Worm (Caenorhabditis elegans) whole organism, late embryonic: ENCODE measurements around the gene C16D9.5.

Source experiments
- K09A11.1 ChIP-seq: sonication (generic microtip); optimal IDR thresholded peaks from 2 replicates; lab custom pipeline; 2017; ENCODE audit warnings: antibody characterized with exemption, mild to moderate bottlenecking, missing genetic modification characterization, missing compliant biosample characterization; ENCODE audit not compliant: insufficient read depth
- ceh-18 ChIP-seq: sonication (generic microtip); optimal IDR thresholded peaks from 2 replicates; lab custom pipeline; 2016; ENCODE audit warnings: missing genetic modification characterization, missing compliant biosample characterization
- ceh-22 ChIP-seq: sonication (generic microtip); optimal IDR thresholded peaks from 2 replicates; lab custom pipeline; 2017; ENCODE audit warnings: missing biosample characterization, missing genetic modification characterization
- ceh-34 ChIP-seq: sonication (generic microtip); optimal IDR thresholded peaks from 2 replicates; lab custom pipeline; 2016; ENCODE audit warnings: mild to moderate bottlenecking, missing genetic modification characterization, missing compliant biosample characterization
- ceh-48 ChIP-seq: sonication (generic microtip); optimal IDR thresholded peaks from 2 replicates; lab custom pipeline; 2016; ENCODE audit warnings: missing genetic modification characterization, inconsistent platforms, missing compliant biosample characterization
- elt-2 ChIP-seq: sonication (generic microtip); optimal IDR thresholded peaks from 2 replicates; lab custom pipeline; 2016; ENCODE audit warnings: missing genetic modification reagents, missing genetic modification characterization, missing compliant biosample characterization
- fax-1 ChIP-seq: sonication (generic microtip); optimal IDR thresholded peaks from 2 replicates; lab custom pipeline; 2016; ENCODE audit warnings: missing genotype, missing genetic modification characterization, missing compliant biosample characterization
- hlh-30 ChIP-seq: sonication (generic microtip); optimal IDR thresholded peaks from 2 replicates; lab custom pipeline; 2017; ENCODE audit warnings: antibody characterized with exemption, missing genetic modification characterization, missing compliant biosample characterization; ENCODE audit not compliant: insufficient read depth
- nfya-1 ChIP-seq: sonication (generic microtip); optimal IDR thresholded peaks from 2 replicates; lab custom pipeline; 2017; ENCODE audit warnings: missing genetic modification characterization, mild to moderate bottlenecking, missing compliant biosample characterization, antibody characterized with exemption, moderate library complexity
- nhr-11 ChIP-seq: fragments of 150-350 bp; optimal IDR thresholded peaks from 2 replicates; lab custom pipeline; 2014; ENCODE audit warnings: missing biosample characterization, missing genetic modification characterization
- syd-9 ChIP-seq: sonication (generic microtip); optimal IDR thresholded peaks from 2 replicates; lab custom pipeline; 2016; ENCODE audit warnings: mild to moderate bottlenecking, missing genetic modification characterization, moderate library complexity, missing compliant biosample characterization
- unc-42 ChIP-seq: sonication (generic microtip); optimal IDR thresholded peaks from 2 replicates; lab custom pipeline; 2016; ENCODE audit warnings: missing genotype, missing genetic modification characterization, missing compliant biosample characterization
- unc-55 ChIP-seq: sonication (generic microtip); optimal IDR thresholded peaks from 2 replicates; lab custom pipeline; 2017; ENCODE audit warnings: missing biosample characterization, missing genetic modification reagents, missing genetic modification characterization
- zip-5 ChIP-seq: sonication (generic microtip); optimal IDR thresholded peaks from 2 replicates; lab custom pipeline; 2016; ENCODE audit warnings: missing genetic modification characterization, missing compliant biosample characterization

C16D9.5 gene

ce11 chrV:8196993-8197392, 48.4 kb downstream of the C16D9.5 start:
- TF ChIP-seq K09A11.1 (tag; lab: Kevin White, UChicago) (no peak), zip-5 (tag; lab: Kevin White, UChicago) (no peak), ceh-34 (tag; lab: Kevin White, UChicago) (no peak), nhr-11 (tag; lab: Kevin White, UChicago) (no peak), ceh-22 (tag; lab: Kevin White, UChicago) (no peak), fax-1 (tag; lab: Kevin White, UChicago) (no peak), elt-2 (no peak), unc-42 (tag; lab: Kevin White, UChicago) (no peak)

- TF ChIP-seq syd-9 (tag; lab: Kevin White, UChicago): no peak
- peak; percentile 10 for TF ChIP-seq nfya-1 (tag; lab: Kevin White, UChicago)
- peak; percentile 85 for TF ChIP-seq hlh-30 (tag; lab: Kevin White, UChicago)
- no peak for TF ChIP-seq ceh-48 (tag; lab: Kevin White, UChicago)
- TF ChIP-seq unc-55 (GFP tag; lab: Kevin White, UChicago): peak; percentile 82
- TF ChIP-seq ceh-18 (tag; lab: Kevin White, UChicago): peak; percentile 71
Observed at ce11 chrV:8195889-8196418, 49.4 kb downstream of the C16D9.5 start, which contains the start of gene F20D6.10. Gene F20D6.10, minus strand, starts transcription at chrV:8195939.
